Fruit fly (Drosophila melanogaster): ENCODE measurements around the gene Ir94h.

The Ir94h gene

DNA sequence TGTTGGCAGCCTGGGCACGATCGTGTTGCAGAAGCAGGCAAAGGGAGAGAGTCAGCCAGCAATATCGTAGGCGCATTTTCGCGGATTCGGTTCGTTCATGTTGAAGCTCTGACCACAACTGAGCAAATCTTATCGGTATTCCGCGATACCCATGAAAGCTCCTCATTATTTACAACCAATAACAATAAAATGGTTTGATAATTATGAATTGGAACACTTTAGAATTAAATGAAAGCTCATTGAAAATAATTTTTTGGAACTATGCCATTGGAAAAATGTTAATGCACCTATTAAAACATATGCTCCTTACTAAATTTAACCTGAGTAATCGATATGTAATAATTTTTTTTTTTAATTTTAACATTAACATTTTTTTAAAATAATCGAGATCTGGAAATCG, 49.3 kb downstream of the Ir94h start, which contains the start of gene Ugt303B1:
TSS of gene Ugt303B1 (minus strand) at position 101 of the 400 bp plus-strand sequence.
- no peak for TF ChIP-seq Mnt (GFP tag; optimal IDR thresholded peaks at IDR 0.05)
- no peak for TF ChIP-seq tj (GFP tag; optimal IDR thresholded peaks at IDR 0.05)
- no peak for TF ChIP-seq bab1 (GFP tag; optimal IDR thresholded peaks at IDR 0.05)
- TF ChIP-seq cic (GFP tag; optimal IDR thresholded peaks at IDR 0.05): no peak
- TF ChIP-seq CG14711 (tag; optimal IDR thresholded peaks at IDR 0.05): no peak
- no peak for TF ChIP-seq CG5204 (GFP tag; optimal IDR thresholded peaks at IDR 0.05)
- no peak for TF ChIP-seq CG12768 (GFP tag; optimal IDR thresholded peaks at IDR 0.05)
- no peak for TF ChIP-seq toe (GFP tag; optimal IDR thresholded peaks at IDR 0.05)
- no peak for TF ChIP-seq CG1620 (GFP tag; optimal IDR thresholded peaks at IDR 0.05)
- no peak for TF ChIP-seq CG33017 (tag; optimal IDR thresholded peaks at IDR 0.05)
- no peak for TF ChIP-seq CG7101 (tag; optimal IDR thresholded peaks at IDR 0.05)
- TF ChIP-seq CG11617 (GFP tag; optimal IDR thresholded peaks at IDR 0.05): no peak
- TF ChIP-seq ovo (GFP tag; optimal IDR thresholded peaks at IDR 0.05): no peak

DNA sequence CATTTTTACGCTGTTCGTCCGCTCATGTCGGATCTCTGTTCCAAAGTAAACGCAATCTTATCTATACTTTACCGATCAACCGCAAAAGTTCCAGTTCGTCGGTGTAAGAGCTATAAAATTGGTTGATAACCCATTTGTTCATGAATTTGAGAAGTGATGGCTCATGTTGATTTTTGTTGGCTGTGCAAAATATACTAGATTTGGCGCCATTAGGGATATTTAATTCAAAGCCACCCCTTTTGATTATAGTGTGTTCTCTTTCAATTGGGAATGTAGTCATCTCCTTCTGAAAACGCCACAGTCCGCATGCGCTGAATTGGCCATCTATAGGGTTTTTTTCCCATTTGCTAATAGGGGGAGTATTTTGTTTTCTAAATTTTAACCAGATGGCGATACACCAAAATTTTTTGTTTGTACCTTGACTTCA, 51.4 kb downstream of the Ir94h start, which contains the start of gene Ugt303B2:
TSS of gene Ugt303B2 (minus strand) at position 190 of the 427 bp plus-strand sequence.
- no peak for TF ChIP-seq toe (GFP tag; optimal IDR thresholded peaks at IDR 0.05)
